Fruit fly (Drosophila melanogaster) Kc167 (cell line): ENCODE data around the gene CG10011.

ENCODE experiments used
- Sin3A ChIP-seq: fragments of >200 bp; optimal IDR thresholded peaks from 2 replicates; lab custom pipeline; 2018; ENCODE audit warnings: missing external identifiers
- h ChIP-seq: fragments of >200 bp; optimal IDR thresholded peaks from 3 replicates; lab custom pipeline; 2018; ENCODE audit warnings: missing external identifiers
- insv ChIP-seq: fragments of >200 bp; optimal IDR thresholded peaks from 3 replicates; lab custom pipeline; 2018; ENCODE audit warnings: missing external identifiers
- ttk ChIP-seq: sonication (Bioruptor generic); optimal IDR thresholded peaks from 2 replicates; lab custom pipeline; 2017; ENCODE audit warnings: missing external identifiers

dm6 chr3R:28629186-28629979 is 5.5 kb downstream of the CG10011 start:
- TF ChIP-seq ttk (lab: Kevin White, UChicago), result no peak
- no peak for TF ChIP-seq h (lab: Kevin White, UChicago)
- no peak for TF ChIP-seq Sin3A
- no peak for TF ChIP-seq insv (lab: Kevin White, UChicago)
